Worm (Caenorhabditis elegans) whole organism, late embryonic: ENCODE measurements around the gene ZK666.2.

ENCODE experiments used
- C08G9.2 ChIP-seq: sonication (generic microtip); optimal IDR thresholded peaks from 2 replicates; lab custom pipeline; 2016; ENCODE audit warnings: mild to moderate bottlenecking, missing genetic modification characterization, moderate library complexity, missing compliant biosample characterization
- K02D7.2 ChIP-seq: sonication (generic microtip); optimal IDR thresholded peaks from 2 replicates; lab custom pipeline; 2017; ENCODE audit warnings: mild to moderate bottlenecking, missing genetic modification characterization, missing compliant biosample characterization
- Y22D7AL.16 ChIP-seq: sonication (generic microtip); optimal IDR thresholded peaks from 2 replicates; lab custom pipeline; 2016; ENCODE audit warnings: missing genetic modification characterization, missing compliant biosample characterization
- ceh-14 ChIP-seq: sonication (generic microtip); optimal IDR thresholded peaks from 2 replicates; lab custom pipeline; 2016; ENCODE audit warnings: missing genotype, missing genetic modification characterization, missing compliant biosample characterization
- ceh-18 ChIP-seq: sonication (generic microtip); optimal IDR thresholded peaks from 2 replicates; lab custom pipeline; 2016; ENCODE audit warnings: missing genetic modification characterization, missing compliant biosample characterization
- ceh-19 ChIP-seq: fragments of 200-800 bp; sonication (Bioruptor generic); optimal IDR thresholded peaks from 2 replicates; lab custom pipeline; 2018; ENCODE audit warnings: mild to moderate bottlenecking, missing genetic modification characterization, missing compliant biosample characterization
- ceh-2 ChIP-seq: sonication (generic microtip); optimal IDR thresholded peaks from 2 replicates; lab custom pipeline; 2016; ENCODE audit warnings: missing genotype, missing genetic modification characterization, missing compliant biosample characterization
- ceh-22 ChIP-seq: sonication (generic microtip); optimal IDR thresholded peaks from 2 replicates; lab custom pipeline; 2017; ENCODE audit warnings: missing biosample characterization, missing genetic modification characterization
- ceh-30 ChIP-seq: fragments of 150-350 bp; optimal IDR thresholded peaks from 2 replicates; lab custom pipeline; 2014; ENCODE audit warnings: missing biosample characterization, missing genetic modification characterization
- ceh-31 ChIP-seq: sonication (generic microtip); optimal IDR thresholded peaks from 2 replicates; lab custom pipeline; 2016; ENCODE audit warnings: missing genetic modification characterization, missing compliant biosample characterization
- ceh-6 ChIP-seq: fragments of 200-800 bp; sonication (Bioruptor generic); optimal IDR thresholded peaks from 2 replicates; lab custom pipeline; 2018; ENCODE audit warnings: mild to moderate bottlenecking, missing genetic modification characterization, missing compliant biosample characterization
- ceh-9 ChIP-seq: sonication (generic microtip); optimal IDR thresholded peaks from 2 replicates; lab custom pipeline; 2016; ENCODE audit warnings: mild to moderate bottlenecking, missing genetic modification characterization, inconsistent platforms, missing compliant biosample characterization
- elt-4 ChIP-seq: sonication (generic microtip); optimal IDR thresholded peaks from 2 replicates; lab custom pipeline; 2016; ENCODE audit warnings: missing genetic modification characterization, missing compliant biosample characterization
- ets-4 ChIP-seq: sonication (generic microtip); optimal IDR thresholded peaks from 2 replicates; lab custom pipeline; 2016; ENCODE audit warnings: missing genetic modification characterization, missing compliant biosample characterization
- eyg-1 ChIP-seq: sonication (generic microtip); optimal IDR thresholded peaks from 2 replicates; lab custom pipeline; 2016; ENCODE audit warnings: missing genotype, missing genetic modification characterization, missing compliant biosample characterization
- fax-1 ChIP-seq: sonication (generic microtip); optimal IDR thresholded peaks from 2 replicates; lab custom pipeline; 2016; ENCODE audit warnings: missing genotype, missing genetic modification characterization, missing compliant biosample characterization
- gmeb-2 ChIP-seq: sonication (generic microtip); optimal IDR thresholded peaks from 2 replicates; lab custom pipeline; 2016; ENCODE audit warnings: missing genetic modification characterization, inconsistent platforms, missing compliant biosample characterization
- hlh-15 ChIP-seq: sonication (generic microtip); optimal IDR thresholded peaks from 2 replicates; lab custom pipeline; 2016; ENCODE audit warnings: missing genetic modification characterization, missing compliant biosample characterization
- hlh-30 ChIP-seq: sonication (generic microtip); optimal IDR thresholded peaks from 2 replicates; lab custom pipeline; 2017; ENCODE audit warnings: antibody characterized with exemption, missing genetic modification characterization, missing compliant biosample characterization; ENCODE audit not compliant: insufficient read depth
- hlh-6 ChIP-seq: sonication (generic microtip); optimal IDR thresholded peaks from 2 replicates; lab custom pipeline; 2016; ENCODE audit warnings: missing genotype, missing genetic modification characterization, missing compliant biosample characterization
- lim-6 ChIP-seq: sonication (generic microtip); optimal IDR thresholded peaks from 2 replicates; lab custom pipeline; 2016; ENCODE audit warnings: missing genetic modification characterization, missing compliant biosample characterization
- madf-2 ChIP-seq: sonication (generic microtip); optimal IDR thresholded peaks from 2 replicates; lab custom pipeline; 2017; ENCODE audit warnings: missing genetic modification characterization, missing compliant biosample characterization
- mec-3 ChIP-seq: sonication (generic microtip); optimal IDR thresholded peaks from 2 replicates; lab custom pipeline; 2016; ENCODE audit warnings: borderline replicate concordance, missing genetic modification characterization, missing compliant biosample characterization
- nfya-1 ChIP-seq: sonication (generic microtip); optimal IDR thresholded peaks from 2 replicates; lab custom pipeline; 2017; ENCODE audit warnings: missing genetic modification characterization, mild to moderate bottlenecking, missing compliant biosample characterization, antibody characterized with exemption, moderate library complexity
- nhr-11 ChIP-seq: fragments of 150-350 bp; optimal IDR thresholded peaks from 2 replicates; lab custom pipeline; 2014; ENCODE audit warnings: missing biosample characterization, missing genetic modification characterization
- odd-2 ChIP-seq: sonication (generic microtip); optimal IDR thresholded peaks from 2 replicates; lab custom pipeline; 2017; ENCODE audit warnings: antibody characterized with exemption, mild to moderate bottlenecking, missing genetic modification characterization, missing compliant biosample characterization
- pag-3 ChIP-seq: sonication (generic microtip); optimal IDR thresholded peaks from 2 replicates; lab custom pipeline; 2016; ENCODE audit warnings: missing compliant biosample characterization, missing genetic modification characterization, borderline replicate concordance
- pat-9 ChIP-seq: fragments of 200-800 bp; sonication (Bioruptor generic); optimal IDR thresholded peaks from 2 replicates; lab custom pipeline; 2018; ENCODE audit warnings: mild to moderate bottlenecking, missing genetic modification characterization, moderate library complexity, missing compliant biosample characterization
- pax-1 ChIP-seq: fragments of 150-350 bp; optimal IDR thresholded peaks from 2 replicates; lab custom pipeline; 2014; ENCODE audit warnings: missing biosample characterization, missing genetic modification characterization
- pha-2 ChIP-seq: sonication (generic microtip); optimal IDR thresholded peaks from 2 replicates; lab custom pipeline; 2017; ENCODE audit warnings: mild to moderate bottlenecking, missing genetic modification characterization, missing compliant biosample characterization
- pha-4 ChIP-seq: fragments of 150-350 bp; optimal IDR thresholded peaks from 2 replicates; lab custom pipeline; 2018; ENCODE audit warnings: missing biosample characterization, missing genetic modification reagents, missing genetic modification characterization
- pqm-1 ChIP-seq: sonication (generic microtip); optimal IDR thresholded peaks from 2 replicates; lab custom pipeline; 2016; ENCODE audit warnings: missing genetic modification characterization, missing compliant biosample characterization
- sox-2 ChIP-seq: fragments of 200-800 bp; sonication (Bioruptor generic); IDR thresholded peaks from 2 replicates; pipeline ENCODE4 v1.3.6; 2022; ENCODE audit warnings: missing genetic modification reagents, missing genetic modification characterization, missing compliant biosample characterization
- tbx-2 ChIP-seq: sonication (generic microtip); optimal IDR thresholded peaks from 2 replicates; lab custom pipeline; 2016; ENCODE audit warnings: missing genetic modification characterization, missing compliant biosample characterization
- tbx-7 ChIP-seq: sonication (generic microtip); optimal IDR thresholded peaks from 2 replicates; lab custom pipeline; 2016; ENCODE audit warnings: missing genotype, missing genetic modification characterization, missing compliant biosample characterization
- ttx-3 ChIP-seq: sonication (generic microtip); optimal IDR thresholded peaks from 2 replicates; lab custom pipeline; 2016; ENCODE audit warnings: missing genetic modification reagents, missing genetic modification characterization, missing compliant biosample characterization
- unc-3 ChIP-seq, 2 experiments: fragments of 200-800 bp in 1 of 2; sonication (Bioruptor generic) in 1 of 2; sonication (generic microtip) in 1 of 2; conservative IDR thresholded peaks in 1 of 2; optimal IDR thresholded peaks in 1 of 2; 2 replicates each; pipeline versions ENCODE4 v1.3.6 to Lab custom; 2016 to 2022; ENCODE audit warnings: missing compliant biosample characterization in 2 of 2, missing genetic modification characterization in 2 of 2, missing genetic modification reagents in 1 of 2
- unc-86 ChIP-seq: sonication (generic microtip); optimal IDR thresholded peaks from 2 replicates; lab custom pipeline; 2016; ENCODE audit warnings: missing genetic modification characterization, missing compliant biosample characterization
- zip-5 ChIP-seq: sonication (generic microtip); optimal IDR thresholded peaks from 2 replicates; lab custom pipeline; 2016; ENCODE audit warnings: missing genetic modification characterization, missing compliant biosample characterization

Gene ZK666.2

DNA sequence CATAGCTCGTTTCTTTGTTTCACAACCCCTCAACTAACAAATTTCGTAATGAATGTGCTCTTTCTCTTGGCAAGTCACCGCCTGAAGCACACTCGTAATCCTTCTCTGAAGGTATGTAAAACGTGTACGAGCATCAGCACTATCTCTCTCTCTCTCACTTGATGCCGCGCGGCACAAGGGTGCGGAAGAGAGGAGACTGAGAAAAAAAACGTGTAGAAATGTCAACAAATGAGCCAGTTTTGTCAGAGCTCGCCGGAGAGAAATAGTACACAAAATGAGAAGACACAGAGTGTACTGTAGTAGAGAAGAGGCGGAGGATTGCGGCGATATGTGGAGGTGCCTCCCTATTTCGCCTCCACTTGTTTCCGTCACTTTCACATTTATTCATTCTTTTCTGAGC lies 38.6 kb upstream of the ZK666.2 start, which contains the start of gene F59B10.3:
Gene F59B10.3, plus strand, starts transcription at position 301 of the 400 bp plus-strand sequence.
- TF ChIP-seq hlh-15 (no peak), nhr-11 (tag; lab: Kevin White, UChicago) (no peak), ceh-6 (no peak), nfya-1 (no peak), ceh-9 (tag; lab: Kevin White, UChicago) (no peak), eyg-1 (tag; lab: Kevin White, UChicago) (no peak), hlh-6 (no peak), sox-2 (GFP tag; lab: Robert Waterston, UW) (no peak), hlh-30 (tag; lab: Kevin White, UChicago) (no peak), pha-2 (tag; lab: Kevin White, UChicago) (no peak)

DNA sequence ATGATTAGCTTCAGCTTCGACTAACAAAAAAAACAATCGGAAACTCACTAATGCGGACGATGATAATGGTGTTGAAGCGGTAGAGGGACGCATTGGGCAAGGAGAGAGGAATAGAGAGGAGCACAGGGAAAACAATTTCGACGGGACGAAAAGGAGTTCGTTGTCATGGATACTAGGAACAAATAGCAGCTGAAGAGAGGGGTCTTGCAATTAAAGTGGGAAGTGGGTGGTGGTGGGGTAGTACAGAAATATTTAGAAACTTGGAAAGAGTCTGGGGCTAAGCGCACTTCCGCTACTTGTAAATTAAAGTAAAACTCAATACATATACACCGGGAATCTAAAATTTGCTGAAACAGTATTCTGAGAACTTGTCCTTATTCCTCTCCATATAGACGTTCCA lies 38.1 kb upstream of the ZK666.2 start, which contains the start of gene F59B10.2:
Gene F59B10.2, minus strand, starts transcription at position 101 of the 400 bp plus-strand sequence.
- no peak for TF ChIP-seq ceh-18 (tag; lab: Kevin White, UChicago)
- no peak for TF ChIP-seq tbx-2 (tag; lab: Kevin White, UChicago)
- TF ChIP-seq odd-2 (tag; lab: Kevin White, UChicago), result no peak
- no peak for TF ChIP-seq ceh-22 (tag; lab: Kevin White, UChicago)
- no peak for TF ChIP-seq ceh-14 (tag; lab: Kevin White, UChicago)
- TF ChIP-seq pax-1 (tag; lab: Kevin White, UChicago), result no peak
- TF ChIP-seq hlh-6, result no peak
- no peak for TF ChIP-seq mec-3 (tag; lab: Kevin White, UChicago)
- TF ChIP-seq tbx-7 (tag; lab: Kevin White, UChicago), result no peak
- TF ChIP-seq madf-2 (tag; lab: Kevin White, UChicago), result no peak
- no peak for TF ChIP-seq elt-4 (tag; lab: Kevin White, UChicago)
- no peak for TF ChIP-seq ceh-2 (tag; lab: Kevin White, UChicago)
- TF ChIP-seq gmeb-2 (tag; lab: Kevin White, UChicago), result no peak
- no peak for TF ChIP-seq ceh-19 (GFP tag; lab: Kevin White, UChicago)
- TF ChIP-seq C08G9.2 (tag; lab: Kevin White, UChicago), result no peak
- TF ChIP-seq eyg-1 (tag; lab: Kevin White, UChicago), result no peak
- no peak for TF ChIP-seq pat-9 (tag; lab: Kevin White, UChicago)
- TF ChIP-seq ceh-9 (tag; lab: Kevin White, UChicago), result no peak
- TF ChIP-seq fax-1, result no peak
- no peak for TF ChIP-seq unc-3 (GFP tag; conservative IDR thresholded peaks at IDR 0.05; lab: Robert Waterston, UW)
- no peak for TF ChIP-seq unc-3 (tag; optimal IDR thresholded peaks at IDR 0.05; lab: Kevin White, UChicago)

DNA sequence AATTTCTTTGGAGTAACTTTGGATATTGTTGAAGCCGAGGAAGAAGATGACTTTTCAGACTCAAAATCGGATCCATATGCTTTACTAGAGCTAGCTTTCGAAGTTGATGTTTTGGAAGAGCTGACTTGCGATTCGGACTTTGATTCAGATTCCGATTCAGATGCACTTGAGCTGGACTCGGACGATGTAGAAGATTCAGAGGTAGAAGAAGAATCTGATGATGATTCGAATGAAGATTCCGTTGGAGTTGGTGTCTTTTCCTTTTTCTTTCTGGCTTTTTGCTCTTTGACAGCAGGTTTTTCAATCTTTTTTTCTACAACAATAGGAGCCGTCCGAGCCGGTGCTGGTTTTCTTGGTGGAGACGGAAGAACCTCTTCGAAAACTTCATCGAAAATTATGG lies 36.2 kb upstream of the ZK666.2 start:
- no peak for TF ChIP-seq pqm-1
- no peak for TF ChIP-seq K02D7.2 (tag; lab: Kevin White, UChicago)
- TF ChIP-seq pag-3, result no peak
- no peak for TF ChIP-seq ttx-3 (tag; lab: Kevin White, UChicago)
- TF ChIP-seq pax-1 (tag; lab: Kevin White, UChicago), result no peak
- no peak for TF ChIP-seq lim-6
- no peak for TF ChIP-seq mec-3 (tag; lab: Kevin White, UChicago)
- no peak for TF ChIP-seq eyg-1 (tag; lab: Kevin White, UChicago)
- TF ChIP-seq pha-4 (tag; lab: Kevin White, UChicago), result no peak
- no peak for TF ChIP-seq Y22D7AL.16
- no peak for TF ChIP-seq ceh-30 (tag; lab: Kevin White, UChicago)
- TF ChIP-seq ets-4 (tag; lab: Kevin White, UChicago), result no peak
- no peak for TF ChIP-seq zip-5 (tag; lab: Kevin White, UChicago)
- TF ChIP-seq gmeb-2 (tag; lab: Kevin White, UChicago), result no peak
- TF ChIP-seq unc-86, result no peak
- no peak for TF ChIP-seq ceh-31
- TF ChIP-seq elt-4 (tag; lab: Kevin White, UChicago), result no peak
- TF ChIP-seq ceh-18 (tag; lab: Kevin White, UChicago), result no peak
